Worm (Caenorhabditis elegans) whole organism, young adult: ENCODE data around the gene col-98.

Experiments
- B0019.2 ChIP-seq: fragments of 200-800 bp; sonication (Bioruptor generic); conservative IDR thresholded peaks from 2 replicates; pipeline ENCODE4 v1.3.6; 2022; ENCODE audit warnings: missing genetic modification reagents, missing genetic modification characterization, missing compliant biosample characterization
- B0336.3 ChIP-seq: fragments of 200-800 bp; sonication (Bioruptor generic); IDR thresholded peaks from 2 replicates; pipeline ENCODE4 v1.3.6; 2022; ENCODE audit warnings: missing genetic modification characterization, missing compliant biosample characterization
- F23B12.7 ChIP-seq: sonication (generic microtip); optimal IDR thresholded peaks from 2 replicates; lab custom pipeline; 2017; ENCODE audit warnings: missing genetic modification characterization, mild to moderate bottlenecking, missing compliant biosample characterization, antibody characterized with exemption, moderate library complexity; ENCODE audit not compliant: insufficient read depth
- F33H1.4 ChIP-seq: fragments of 200-800 bp; sonication (Bioruptor generic); IDR thresholded peaks from 2 replicates; pipeline ENCODE4 v1.3.6; 2022; ENCODE audit warnings: missing genetic modification reagents, missing genetic modification characterization, missing compliant biosample characterization
- F49E8.2 ChIP-seq: sonication (generic microtip); optimal IDR thresholded peaks from 3 replicates; lab custom pipeline; 2017; ENCODE audit warnings: missing genetic modification characterization, mild to moderate bottlenecking, missing compliant biosample characterization, antibody characterized with exemption, moderate library complexity; ENCODE audit not compliant: insufficient read depth
- F55B11.4 ChIP-seq: sonication (generic microtip); optimal IDR thresholded peaks from 2 replicates; lab custom pipeline; 2016; ENCODE audit warnings: missing compliant biosample characterization, missing genetic modification characterization, borderline replicate concordance; ENCODE audit not compliant: insufficient read depth
- F57C9.4 ChIP-seq: sonication (generic microtip); optimal IDR thresholded peaks from 2 replicates; lab custom pipeline; 2017; ENCODE audit warnings: mild to moderate bottlenecking, missing genetic modification characterization, missing compliant biosample characterization
- Y53F4B.3 ChIP-seq: fragments of 200-800 bp; sonication (Bioruptor generic); IDR thresholded peaks from 2 replicates; pipeline ENCODE4 v1.3.6; 2022; ENCODE audit warnings: missing genetic modification reagents, missing genetic modification characterization, missing compliant biosample characterization
- ZK185.1 ChIP-seq: sonication (generic microtip); optimal IDR thresholded peaks from 2 replicates; lab custom pipeline; 2016; ENCODE audit warnings: mild to moderate bottlenecking, missing genetic modification characterization, missing compliant biosample characterization; ENCODE audit not compliant: poor library complexity, severe bottlenecking
- ama-1 ChIP-seq, 3 experiments: fragments of 150-350 bp in 1 of 3; sonication (generic microtip) in 2 of 3; optimal IDR thresholded peaks; 2 replicates each; lab custom pipeline; 2014 to 2018; ENCODE audit warnings: missing biosample characterization in 2 of 3, missing genetic modification characterization in 2 of 3, missing genetic modification reagents in 2 of 3
- atf-7 ChIP-seq: sonication (generic microtip); optimal IDR thresholded peaks from 2 replicates; lab custom pipeline; 2017; ENCODE audit warnings: mild to moderate bottlenecking, missing genetic modification characterization, missing compliant biosample characterization
- bed-1 ChIP-seq: fragments of 200-800 bp; sonication (Bioruptor generic); IDR thresholded peaks from 2 replicates; pipeline ENCODE4 v1.3.6; 2022; ENCODE audit warnings: missing genetic modification reagents, missing genetic modification characterization, missing compliant biosample characterization
- cebp-1 ChIP-seq, 2 experiments: fragments of 200-800 bp in 1 of 2; sonication (Bioruptor generic) in 1 of 2; sonication (generic microtip) in 1 of 2; IDR thresholded peaks in 1 of 2; optimal IDR thresholded peaks in 1 of 2; 2 replicates each; pipeline versions ENCODE4 v1.3.6 to Lab custom; 2017 to 2022; ENCODE audit warnings: missing compliant biosample characterization in 2 of 2, missing genetic modification characterization in 2 of 2, mild to moderate bottlenecking in 1 of 2, missing genetic modification reagents in 1 of 2, moderate library complexity in 1 of 2
- ceh-27 ChIP-seq: fragments of 200-800 bp; sonication (Bioruptor generic); optimal IDR thresholded peaks from 2 replicates; lab custom pipeline; 2018; ENCODE audit warnings: mild to moderate bottlenecking, missing genetic modification characterization, moderate library complexity, missing compliant biosample characterization
- ceh-79 ChIP-seq: sonication (generic microtip); optimal IDR thresholded peaks from 2 replicates; lab custom pipeline; 2017; ENCODE audit warnings: mild to moderate bottlenecking, missing genetic modification characterization, missing compliant biosample characterization
- dox-1 ChIP-seq: fragments of 200-800 bp; sonication (Bioruptor generic); IDR thresholded peaks from 2 replicates; pipeline ENCODE4 v1.3.6; 2022; ENCODE audit warnings: missing genetic modification reagents, missing genetic modification characterization, missing compliant biosample characterization
- dpff-1 ChIP-seq: sonication (generic microtip); optimal IDR thresholded peaks from 2 replicates; lab custom pipeline; 2017; ENCODE audit warnings: mild to moderate bottlenecking, missing genetic modification characterization, missing compliant biosample characterization
- ekl-4 ChIP-seq: fragments of 200-800 bp; sonication (Bioruptor generic); IDR thresholded peaks from 2 replicates; pipeline ENCODE4 v1.3.6; 2022; ENCODE audit warnings: missing genetic modification reagents, missing genetic modification characterization, missing compliant biosample characterization
- hmg-1.2 ChIP-seq: fragments of 200-800 bp; sonication (Bioruptor generic); IDR thresholded peaks from 2 replicates; pipeline ENCODE4 v1.3.6; 2022; ENCODE audit warnings: missing genetic modification reagents, missing genetic modification characterization, missing compliant biosample characterization
- hrde-1 ChIP-seq: sonication (generic microtip); optimal IDR thresholded peaks from 2 replicates; lab custom pipeline; 2016; ENCODE audit warnings: missing genetic modification characterization, mild to moderate bottlenecking, missing compliant biosample characterization, moderate library complexity, missing genotype, missing genetic modification reagents, borderline replicate concordance
- lag-1 ChIP-seq: fragments of 200-800 bp; sonication (Bioruptor generic); IDR thresholded peaks from 2 replicates; pipeline ENCODE4 v1.3.6; 2022; ENCODE audit warnings: missing genetic modification reagents, missing genetic modification characterization, missing compliant biosample characterization
- let-607 ChIP-seq, 2 experiments: fragments of 200-800 bp in 1 of 2; sonication (Bioruptor generic) in 1 of 2; sonication (generic microtip) in 1 of 2; optimal IDR thresholded peaks; 2 replicates each; lab custom pipeline; 2016 to 2018; ENCODE audit warnings: mild to moderate bottlenecking in 2 of 2, missing compliant biosample characterization in 2 of 2, missing genetic modification characterization in 2 of 2, moderate library complexity in 2 of 2, missing genotype in 1 of 2
- lir-1 ChIP-seq: fragments of 200-800 bp; sonication (Bioruptor generic); conservative IDR thresholded peaks from 2 replicates; pipeline ENCODE4 v1.3.6; 2022; ENCODE audit warnings: missing genetic modification reagents, missing genetic modification characterization, missing compliant biosample characterization
- lsl-1 ChIP-seq: fragments of 200-800 bp; sonication (Bioruptor generic); optimal IDR thresholded peaks from 2 replicates; lab custom pipeline; 2018; ENCODE audit warnings: mild to moderate bottlenecking, missing genetic modification characterization, moderate library complexity, missing compliant biosample characterization
- madf-6 ChIP-seq: fragments of 200-800 bp; sonication (Bioruptor generic); IDR thresholded peaks from 2 replicates; pipeline ENCODE4 v1.3.6; 2022; ENCODE audit warnings: missing genetic modification reagents, missing genetic modification characterization, missing compliant biosample characterization
- madf-8 ChIP-seq: fragments of 200-800 bp; sonication (Bioruptor generic); conservative IDR thresholded peaks from 2 replicates; pipeline ENCODE4 v1.3.6; 2022; ENCODE audit warnings: missing genetic modification reagents, missing genetic modification characterization, missing compliant biosample characterization
- mel-28 ChIP-seq: sonication (generic microtip); optimal IDR thresholded peaks from 2 replicates; lab custom pipeline; 2016; ENCODE audit warnings: borderline replicate concordance, mild to moderate bottlenecking, missing genetic modification characterization, missing compliant biosample characterization
- mes-4 ChIP-seq: sonication (generic microtip); optimal IDR thresholded peaks from 2 replicates; lab custom pipeline; 2016; ENCODE audit warnings: missing genotype, missing genetic modification characterization, missing compliant biosample characterization
- nfya-2 ChIP-seq: fragments of 200-800 bp; sonication (Bioruptor generic); IDR thresholded peaks from 2 replicates; pipeline ENCODE4 v1.3.6; 2022; ENCODE audit warnings: missing genetic modification reagents, missing genetic modification characterization, missing compliant biosample characterization
- nhr-179 ChIP-seq: sonication (generic microtip); optimal IDR thresholded peaks from 2 replicates; lab custom pipeline; 2016; ENCODE audit warnings: mild to moderate bottlenecking, missing genetic modification characterization, missing compliant biosample characterization
- nhr-27 ChIP-seq: fragments of 200-800 bp; sonication (Bioruptor generic); optimal IDR thresholded peaks from 2 replicates; lab custom pipeline; 2018; ENCODE audit warnings: mild to moderate bottlenecking, missing genetic modification characterization, moderate library complexity, missing compliant biosample characterization
- nhr-80 ChIP-seq: sonication (generic microtip); optimal IDR thresholded peaks from 2 replicates; lab custom pipeline; 2016; ENCODE audit warnings: missing genetic modification characterization, missing compliant biosample characterization
- pha-4 ChIP-seq: fragments of 150-350 bp; sonication (generic microtip); optimal IDR thresholded peaks from 2 replicates; lab custom pipeline; 2014; ENCODE audit warnings: missing biosample characterization, missing genetic modification reagents, missing genetic modification characterization
- rcor-1 ChIP-seq: fragments of 200-800 bp; sonication (Bioruptor generic); IDR thresholded peaks from 2 replicates; pipeline ENCODE4 v1.3.6; 2022; ENCODE audit warnings: missing genetic modification reagents, missing genetic modification characterization, missing compliant biosample characterization
- repo-1 ChIP-seq: sonication (generic microtip); optimal IDR thresholded peaks from 2 replicates; lab custom pipeline; 2017; ENCODE audit warnings: mild to moderate bottlenecking, missing genetic modification characterization, missing compliant biosample characterization
- rpc-1 ChIP-seq, 2 experiments: fragments of 150-350 bp in 1 of 2; sonication (generic microtip) in 1 of 2; optimal IDR thresholded peaks; 2 replicates each; lab custom pipeline; 2014 to 2018; ENCODE audit warnings: missing biosample characterization in 1 of 2, missing genetic modification characterization in 1 of 2, missing genetic modification reagents in 1 of 2, missing genotype in 1 of 2
- snpc-1.1 ChIP-seq: sonication (generic microtip); optimal IDR thresholded peaks from 2 replicates; lab custom pipeline; 2017; ENCODE audit warnings: missing genetic modification characterization, mild to moderate bottlenecking, missing compliant biosample characterization, antibody characterized with exemption, moderate library complexity, missing genotype, missing genetic modification reagents; ENCODE audit not compliant: insufficient read depth
- snpc-3.4 ChIP-seq: sonication (generic microtip); optimal IDR thresholded peaks from 2 replicates; lab custom pipeline; 2017; ENCODE audit warnings: missing genetic modification characterization, mild to moderate bottlenecking, missing compliant biosample characterization, antibody characterized with exemption, moderate library complexity, missing genotype, missing genetic modification reagents
- somi-1 ChIP-seq: fragments of 200-800 bp; sonication (Bioruptor generic); optimal IDR thresholded peaks from 2 replicates; lab custom pipeline; 2018; ENCODE audit warnings: mild to moderate bottlenecking, missing genetic modification characterization, missing compliant biosample characterization
- sptf-2 ChIP-seq: fragments of 200-800 bp; sonication (Bioruptor generic); optimal IDR thresholded peaks from 2 replicates; lab custom pipeline; 2018; ENCODE audit warnings: mild to moderate bottlenecking, missing genetic modification characterization, missing compliant biosample characterization
- xnd-1 ChIP-seq: sonication (generic microtip); optimal IDR thresholded peaks from 2 replicates; lab custom pipeline; 2016; ENCODE audit warnings: missing genotype, missing genetic modification reagents, missing genetic modification characterization, missing compliant biosample characterization

col-98 gene

ce11 chrIII:13018619-13019018, at the start of gene col-98:
Gene col-98, plus strand, starts transcription at chrIII:13019008.
- TF ChIP-seq dpff-1 (tag; lab: Kevin White, UChicago) (no peak), ekl-4 (GFP tag; lab: Robert Waterston, UW) (no peak), F33H1.4 (GFP tag; lab: Robert Waterston, UW) (no peak), madf-8 (GFP tag; lab: Robert Waterston, UW) (no peak), xnd-1 (tag; lab: Kevin White, UChicago) (no peak), Y53F4B.3 (GFP tag; lab: Robert Waterston, UW) (no peak), mel-28 (tag; lab: Kevin White, UChicago) (no peak), ama-1 (optimal IDR thresholded peaks at IDR 0.05; lab: Kevin White, UChicago) (no peak), ama-1 (GFP tag; optimal IDR thresholded peaks at IDR 0.05; lab: Kevin White, UChicago) (no peak), hmg-1.2 (GFP tag; lab: Robert Waterston, UW) (no peak), bed-1 (GFP tag; lab: Robert Waterston, UW) (no peak), F49E8.2 (tag; lab: Kevin White, UChicago) (no peak), B0019.2 (no peak), F23B12.7 (tag; lab: Kevin White, UChicago) (no peak), B0336.3 (GFP tag; lab: Robert Waterston, UW) (no peak), lir-1 (GFP tag; lab: Robert Waterston, UW) (no peak), rcor-1 (GFP tag; lab: Robert Waterston, UW) (no peak), atf-7 (tag; lab: Kevin White, UChicago) (no peak), nhr-27 (tag; lab: Kevin White, UChicago) (no peak), sptf-2 (no peak), mes-4 (tag; lab: Kevin White, UChicago) (no peak)
- TF ChIP-seq, all 124 proteins: peak for 0

DNA sequence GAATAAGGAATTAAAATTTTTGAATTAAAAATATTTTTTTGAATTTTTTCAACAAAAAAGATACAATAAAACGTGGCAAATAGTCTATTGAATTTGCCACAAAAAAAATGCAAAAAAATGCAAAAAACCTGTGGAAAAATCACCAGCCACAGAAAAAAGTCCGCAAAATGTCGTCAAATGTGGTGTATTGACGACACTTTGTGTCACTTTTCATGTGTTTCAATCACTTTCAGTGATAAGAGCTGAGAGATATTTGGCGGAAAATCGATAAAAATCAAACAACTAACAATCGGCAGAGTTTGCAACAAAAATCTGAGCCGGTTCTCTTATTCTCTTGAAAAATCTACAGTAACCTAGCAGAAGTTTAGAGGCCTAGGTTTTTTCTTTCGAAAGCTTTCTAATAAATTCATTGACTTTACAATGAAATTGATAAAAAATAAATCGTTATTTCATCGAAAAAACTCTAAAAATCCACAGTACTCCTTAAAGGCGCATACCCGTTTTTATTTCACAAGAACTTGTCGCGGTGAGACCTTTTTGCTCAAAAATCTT, 46.9 kb upstream of the col-98 start:
- TF ChIP-seq B0336.3 (GFP tag; lab: Robert Waterston, UW), result no peak
- TF ChIP-seq lsl-1 (GFP tag; lab: Kevin White, UChicago), result peak; percentile 66
- no peak for TF ChIP-seq rpc-1 (optimal IDR thresholded peaks at IDR 0.05; lab: Kevin White, UChicago)
- TF ChIP-seq rpc-1 (tag; optimal IDR thresholded peaks at IDR 0.05; lab: Kevin White, UChicago), result no peak
- TF ChIP-seq let-607 (tag; optimal IDR thresholded peaks at IDR 0.05; lab: Kevin White, UChicago), result peak in 1 of 2 experiments; percentile 15
- TF ChIP-seq cebp-1 (GFP tag; IDR thresholded peaks at IDR 0.05; lab: Robert Waterston, UW), result no peak
- TF ChIP-seq cebp-1 (tag; optimal IDR thresholded peaks at IDR 0.05; lab: Kevin White, UChicago), result no peak
- TF ChIP-seq madf-8 (GFP tag; lab: Robert Waterston, UW), result peak; percentile 44
- no peak for TF ChIP-seq F55B11.4 (tag; lab: Kevin White, UChicago)
- no peak for TF ChIP-seq ceh-27 (GFP tag; lab: Kevin White, UChicago)
- TF ChIP-seq madf-6 (GFP tag; lab: Robert Waterston, UW), result peak; percentile 47

ce11 chrIII:12972398-12972797, 46.4 kb upstream of the col-98 start, which contains the start of gene bckd-1A:
Gene bckd-1A, minus strand, starts transcription at chrIII:12972498.
- TF ChIP-seq snpc-1.1 (no peak), lsl-1 (GFP tag; lab: Kevin White, UChicago) (no peak), snpc-3.4 (tag; lab: Kevin White, UChicago) (no peak), ceh-79 (no peak)

ce11 chrIII:12977559-12977958, 41.2 kb upstream of the col-98 start, which contains the start of gene ZK1010.2:
Gene ZK1010.2, minus strand, starts transcription at chrIII:12977862.
- TF ChIP-seq ZK185.1 (tag; lab: Kevin White, UChicago), result no peak
- no peak for TF ChIP-seq ama-1 (optimal IDR thresholded peaks at IDR 0.05; lab: Kevin White, UChicago)
- TF ChIP-seq ama-1 (GFP tag; optimal IDR thresholded peaks at IDR 0.05; lab: Kevin White, UChicago), result no peak
- TF ChIP-seq lag-1, result no peak
- TF ChIP-seq lir-1 (GFP tag; lab: Robert Waterston, UW), result no peak
- TF ChIP-seq dox-1 (GFP tag; lab: Robert Waterston, UW), result no peak
- TF ChIP-seq nhr-179 (tag; lab: Kevin White, UChicago), result no peak
- TF ChIP-seq nfya-2 (GFP tag; lab: Robert Waterston, UW), result no peak
- TF ChIP-seq somi-1 (GFP tag; lab: Kevin White, UChicago), result no peak
- TF ChIP-seq repo-1 (tag; lab: Kevin White, UChicago), result no peak
- TF ChIP-seq nhr-80 (tag; lab: Kevin White, UChicago), result no peak
- no peak for TF ChIP-seq F57C9.4 (tag; lab: Kevin White, UChicago)
- no peak for TF ChIP-seq pha-4 (tag; lab: Kevin White, UChicago)
- peak; percentile 40 for TF ChIP-seq hrde-1 (tag; lab: Kevin White, UChicago)
